Worm (Caenorhabditis elegans) whole organism, L1 larva: ENCODE results near the gene F11A10.5.
A peak's percentile ranks its signal among the peaks of the same experiment; 100 is the strongest.

Experiments used
- C16A3.4 ChIP-seq: fragments of 150-350 bp; optimal IDR thresholded peaks from 2 replicates; lab custom pipeline; 2014; ENCODE audit warnings: missing biosample characterization, missing genetic modification characterization
- C34B4.2 ChIP-seq: sonication (generic microtip); optimal IDR thresholded peaks from 2 replicates; lab custom pipeline; 2017; ENCODE audit warnings: mild to moderate bottlenecking, missing genetic modification characterization, missing compliant biosample characterization
- alr-1 ChIP-seq: fragments of 200-800 bp; sonication (Bioruptor generic); optimal IDR thresholded peaks from 2 replicates; lab custom pipeline; 2018; ENCODE audit warnings: borderline replicate concordance, mild to moderate bottlenecking, missing genetic modification characterization, missing compliant biosample characterization
- aly-2 ChIP-seq: fragments of 150-350 bp; optimal IDR thresholded peaks from 2 replicates; lab custom pipeline; 2014; ENCODE audit warnings: missing biosample characterization, missing genetic modification characterization
- ama-1 ChIP-seq: fragments of 150-350 bp; optimal IDR thresholded peaks from 2 replicates; lab custom pipeline; 2014
- blmp-1 ChIP-seq: fragments of 150-350 bp; optimal IDR thresholded peaks from 2 replicates; lab custom pipeline; 2014; ENCODE audit warnings: missing biosample characterization, missing genetic modification characterization
- ceh-8 ChIP-seq: fragments of 200-800 bp; sonication (Bioruptor generic); optimal IDR thresholded peaks from 2 replicates; lab custom pipeline; 2018; ENCODE audit warnings: mild to moderate bottlenecking, missing genetic modification characterization, moderate library complexity, missing compliant biosample characterization
- ceh-82 ChIP-seq, 3 experiments: fragments of 150-350 bp in 1 of 3; sonication (generic microtip) in 2 of 3; optimal IDR thresholded peaks; 2 replicates each; lab custom pipeline; 2014 to 2017; ENCODE audit warnings: missing biosample characterization in 3 of 3, missing genetic modification characterization in 3 of 3
- ceh-90 ChIP-seq: sonication (generic microtip); optimal IDR thresholded peaks from 2 replicates; lab custom pipeline; 2016; ENCODE audit warnings: missing genetic modification characterization, missing compliant biosample characterization
- dpl-1 ChIP-seq, 3 experiments: fragments of 150-350 bp in 2 of 3; sonication (generic microtip) in 1 of 3; optimal IDR thresholded peaks; 2 replicates each; lab custom pipeline; 2014 to 2017; ENCODE audit warnings: missing biosample characterization in 3 of 3, missing genetic modification characterization in 3 of 3, missing genetic modification reagents in 3 of 3
- dsc-1 ChIP-seq: sonication (generic microtip); optimal IDR thresholded peaks from 2 replicates; lab custom pipeline; 2016; ENCODE audit warnings: mild to moderate bottlenecking, missing genetic modification characterization, missing compliant biosample characterization
- efl-1 ChIP-seq, 4 experiments: fragments of 150-350 bp; optimal IDR thresholded peaks in 3 of 4; peaks in 1 of 4; 1 replicate in 1 of 4; 2 replicates in 3 of 4; lab custom pipeline; 2014; ENCODE audit warnings: missing biosample characterization in 2 of 4, missing genetic modification characterization in 2 of 4, missing genetic modification reagents in 2 of 4
- egl-13 ChIP-seq: sonication (generic microtip); optimal IDR thresholded peaks from 2 replicates; lab custom pipeline; 2016; ENCODE audit warnings: missing genotype, missing genetic modification reagents, missing genetic modification characterization, missing compliant biosample characterization
- elt-2 ChIP-seq: sonication (generic microtip); optimal IDR thresholded peaks from 2 replicates; lab custom pipeline; 2016; ENCODE audit warnings: missing genetic modification characterization, mild to moderate bottlenecking, inconsistent platforms, missing compliant biosample characterization, missing genetic modification reagents
- elt-3 ChIP-seq, 6 experiments: fragments of 150-350 bp in 1 of 6; sonication (generic microtip); optimal IDR thresholded peaks; 2 replicates each; lab custom pipeline; 2017 to 2018; ENCODE audit warnings: missing biosample characterization in 6 of 6, missing genetic modification characterization in 6 of 6, inconsistent platforms in 1 of 6
- fos-1 ChIP-seq: fragments of 150-350 bp; optimal IDR thresholded peaks from 2 replicates; lab custom pipeline; 2014; ENCODE audit warnings: missing biosample characterization, missing genetic modification characterization
- hlh-17 ChIP-seq: fragments of 200-800 bp; sonication (Bioruptor generic); optimal IDR thresholded peaks from 2 replicates; lab custom pipeline; 2018; ENCODE audit warnings: missing genetic modification characterization, mild to moderate bottlenecking, missing compliant biosample characterization, moderate library complexity, borderline replicate concordance
- hlh-4 ChIP-seq: sonication (generic microtip); optimal IDR thresholded peaks from 2 replicates; lab custom pipeline; 2016; ENCODE audit warnings: mild to moderate bottlenecking, missing genetic modification characterization, missing compliant biosample characterization
- irx-1 ChIP-seq: sonication (generic microtip); optimal IDR thresholded peaks from 2 replicates; lab custom pipeline; 2016; ENCODE audit warnings: missing genetic modification characterization, missing compliant biosample characterization
- isw-1 ChIP-seq: fragments of 200-800 bp; sonication (Bioruptor generic); IDR thresholded peaks from 2 replicates; pipeline ENCODE4 v1.3.6; 2022; ENCODE audit warnings: missing genetic modification characterization, missing compliant biosample characterization
- jun-1 ChIP-seq: fragments of 150-350 bp; optimal IDR thresholded peaks from 2 replicates; lab custom pipeline; 2014; ENCODE audit warnings: missing biosample characterization, missing genetic modification reagents, missing genetic modification characterization
- lin-13 ChIP-seq: fragments of 150-350 bp; optimal IDR thresholded peaks from 2 replicates; lab custom pipeline; 2014; ENCODE audit warnings: missing biosample characterization, missing genetic modification reagents, missing genetic modification characterization
- lin-14 ChIP-seq: fragments of 200-800 bp; sonication (Bioruptor generic); optimal IDR thresholded peaks from 2 replicates; lab custom pipeline; 2018; ENCODE audit warnings: mild to moderate bottlenecking, missing genetic modification characterization, moderate library complexity, missing compliant biosample characterization
- lin-15B ChIP-seq: fragments of 150-350 bp; sonication (generic microtip); optimal IDR thresholded peaks from 3 replicates; lab custom pipeline; 2014; ENCODE audit warnings: missing biosample characterization, missing genetic modification characterization
- lin-35 ChIP-seq, 2 experiments: fragments of 150-350 bp; optimal IDR thresholded peaks; 2 replicates each; lab custom pipeline; 2014; ENCODE audit warnings: missing biosample characterization in 2 of 2, missing genetic modification characterization in 2 of 2, missing genetic modification reagents in 2 of 2
- lin-39 ChIP-seq: fragments of 150-350 bp; optimal IDR thresholded peaks from 2 replicates; lab custom pipeline; 2014; ENCODE audit warnings: missing biosample characterization, missing genetic modification reagents, missing genetic modification characterization
- lir-3 ChIP-seq: sonication (generic microtip); optimal IDR thresholded peaks from 2 replicates; lab custom pipeline; 2016; ENCODE audit warnings: mild to moderate bottlenecking, missing genetic modification characterization, moderate library complexity, missing compliant biosample characterization; ENCODE audit not compliant: poor library complexity
- lsy-2 ChIP-seq, 2 experiments: fragments of 150-350 bp; optimal IDR thresholded peaks; 2 replicates each; lab custom pipeline; 2014; ENCODE audit warnings: missing biosample characterization in 2 of 2, missing genetic modification characterization in 2 of 2
- mab-9 ChIP-seq: fragments of 200-800 bp; sonication (Bioruptor generic); IDR thresholded peaks from 2 replicates; pipeline ENCODE4 v1.3.6; 2022; ENCODE audit warnings: missing genetic modification reagents, missing genetic modification characterization, missing compliant biosample characterization
- mdl-1 ChIP-seq, 2 experiments: fragments of 150-350 bp; optimal IDR thresholded peaks; 2 replicates each; lab custom pipeline; 2014 to 2017; ENCODE audit warnings: missing biosample characterization in 2 of 2, missing genetic modification characterization in 2 of 2, inconsistent platforms in 1 of 2
- nhr-20 ChIP-seq: sonication (generic microtip); optimal IDR thresholded peaks from 2 replicates; lab custom pipeline; 2016; ENCODE audit warnings: mild to moderate bottlenecking, missing genetic modification characterization, missing compliant biosample characterization
- nhr-237 ChIP-seq: fragments of 150-350 bp; optimal IDR thresholded peaks from 2 replicates; lab custom pipeline; 2014; ENCODE audit warnings: missing biosample characterization, missing genetic modification characterization
- nhr-47 ChIP-seq: sonication (generic microtip); optimal IDR thresholded peaks from 2 replicates; lab custom pipeline; 2016; ENCODE audit warnings: mild to moderate bottlenecking, missing genetic modification characterization, moderate library complexity, missing compliant biosample characterization
- nhr-76 ChIP-seq: sonication (generic microtip); optimal IDR thresholded peaks from 2 replicates; lab custom pipeline; 2017; ENCODE audit warnings: missing biosample characterization, missing genetic modification characterization
- nhr-77 ChIP-seq: fragments of 150-350 bp; optimal IDR thresholded peaks from 2 replicates; lab custom pipeline; 2014; ENCODE audit warnings: missing biosample characterization, missing genetic modification characterization
- nhr-84 ChIP-seq: sonication (generic microtip); optimal IDR thresholded peaks from 2 replicates; lab custom pipeline; 2017; ENCODE audit warnings: missing biosample characterization, missing genetic modification characterization
- nhr-90 ChIP-seq: sonication (generic microtip); optimal IDR thresholded peaks from 2 replicates; lab custom pipeline; 2016; ENCODE audit warnings: mild to moderate bottlenecking, missing genetic modification characterization, missing compliant biosample characterization; ENCODE audit not compliant: poor library complexity
- pag-3 ChIP-seq: sonication (generic microtip); optimal IDR thresholded peaks from 2 replicates; lab custom pipeline; 2017; ENCODE audit warnings: missing genetic modification characterization, mild to moderate bottlenecking, missing compliant biosample characterization, antibody characterized with exemption, borderline replicate concordance; ENCODE audit not compliant: insufficient read depth
- pqm-1 ChIP-seq: sonication (generic microtip); optimal IDR thresholded peaks from 3 replicates; lab custom pipeline; 2017; ENCODE audit warnings: missing biosample characterization, missing genetic modification characterization
- skn-1 ChIP-seq: fragments of 150-350 bp; optimal IDR thresholded peaks from 2 replicates; lab custom pipeline; 2014; ENCODE audit warnings: missing biosample characterization, missing genetic modification characterization
- snpc-4 ChIP-seq: fragments of 150-350 bp; optimal IDR thresholded peaks from 2 replicates; lab custom pipeline; 2014; ENCODE audit warnings: missing biosample characterization, missing genetic modification characterization
- snu-23 ChIP-seq: sonication (generic microtip); optimal IDR thresholded peaks from 2 replicates; lab custom pipeline; 2016; ENCODE audit warnings: missing genetic modification characterization, missing compliant biosample characterization
- sptf-1 ChIP-seq: fragments of 150-350 bp; optimal IDR thresholded peaks from 2 replicates; lab custom pipeline; 2014; ENCODE audit warnings: missing biosample characterization, missing genetic modification characterization
- sup-37 ChIP-seq: fragments of 200-800 bp; sonication (Bioruptor generic); optimal IDR thresholded peaks from 2 replicates; lab custom pipeline; 2018; ENCODE audit warnings: mild to moderate bottlenecking, missing genetic modification characterization, missing compliant biosample characterization
- tbx-2 ChIP-seq: sonication (generic microtip); optimal IDR thresholded peaks from 2 replicates; lab custom pipeline; 2016; ENCODE audit warnings: missing genetic modification characterization, missing compliant biosample characterization
- unc-130 ChIP-seq: fragments of 150-350 bp; optimal IDR thresholded peaks from 2 replicates; lab custom pipeline; 2017; ENCODE audit warnings: missing biosample characterization, missing genetic modification characterization, inconsistent platforms
- unc-86 ChIP-seq: sonication (generic microtip); optimal IDR thresholded peaks from 2 replicates; lab custom pipeline; 2016; ENCODE audit warnings: missing genetic modification characterization, missing compliant biosample characterization
- xbp-1 ChIP-seq: sonication (generic microtip); optimal IDR thresholded peaks from 2 replicates; lab custom pipeline; 2016; ENCODE audit warnings: missing genetic modification characterization, missing compliant biosample characterization
- zip-4 ChIP-seq: fragments of 200-800 bp; sonication (Bioruptor generic); optimal IDR thresholded peaks from 2 replicates; lab custom pipeline; 2018; ENCODE audit warnings: mild to moderate bottlenecking, missing genetic modification characterization, moderate library complexity, missing compliant biosample characterization

F11A10.5 gene

ce11 chrIV:12086498-12086897 lies 7.4 kb upstream of the F11A10.5 start (continued):
- TF ChIP-seq jun-1 (no peak), sup-37 (no peak), lin-39 (tag; lab: Kevin White, UChicago) (no peak), blmp-1 (tag; lab: Kevin White, UChicago) (no peak), nhr-47 (peak; percentile 78), lin-14 (GFP tag; lab: Kevin White, UChicago) (peak; percentile 63), alr-1 (tag; lab: Kevin White, UChicago) (no peak), dsc-1 (tag; lab: Kevin White, UChicago) (peak; percentile 65), unc-130 (tag; lab: Kevin White, UChicago) (peak; percentile 42), nhr-237 (no peak), fos-1 (tag; lab: Kevin White, UChicago) (no peak), isw-1 (GFP tag; lab: Robert Waterston, UW) (no peak), sptf-1 (no peak), ceh-8 (GFP tag; lab: Kevin White, UChicago) (peak; percentile 36), tbx-2 (tag; lab: Kevin White, UChicago) (peak; percentile 55), nhr-77 (tag; lab: Kevin White, UChicago) (peak; percentile 71), nhr-90 (tag; lab: Kevin White, UChicago) (peak; percentile 85), unc-86 (tag; lab: Kevin White, UChicago) (peak; percentile 28), elt-2 (tag; lab: Kevin White, UChicago) (peak; percentile 13), mab-9 (GFP tag; lab: Robert Waterston, UW) (no peak), mdl-1 (tag; optimal IDR thresholded peaks at IDR 0.05; lab: Kevin White, UChicago) (peak in 1 of 2 experiments; percentile 65), ceh-90 (no peak), C34B4.2 (tag; lab: Kevin White, UChicago) (no peak), egl-13 (tag; lab: Kevin White, UChicago) (no peak), irx-1 (tag; lab: Kevin White, UChicago) (peak; percentile 34), nhr-84 (tag; lab: Kevin White, UChicago) (no peak), lin-15B (peak; percentile 32), ama-1 (lab: Kevin White, UChicago) (no peak), snpc-4 (tag; lab: Kevin White, UChicago) (no peak), lin-13 (GFP tag; lab: Kevin White, UChicago) (peak; percentile 60), skn-1 (tag; lab: Kevin White, UChicago) (peak; percentile 52), hlh-4 (tag; lab: Kevin White, UChicago) (no peak)

ce11 chrIV:12088898-12089297 lies 5.0 kb upstream of the F11A10.5 start:
- TF ChIP-seq ceh-82 (tag; optimal IDR thresholded peaks at IDR 0.05; lab: Kevin White, UChicago), result peak in 1 of 3 experiments; percentile 36
- TF ChIP-seq elt-3 (tag; optimal IDR thresholded peaks at IDR 0.05; lab: Kevin White, UChicago), result no peak
- TF ChIP-seq zip-4 (GFP tag; lab: Kevin White, UChicago), result no peak
- no peak for TF ChIP-seq lin-14 (GFP tag; lab: Kevin White, UChicago)
- no peak for TF ChIP-seq unc-130 (tag; lab: Kevin White, UChicago)
- TF ChIP-seq sup-37, result no peak
- peak in 1 of 3 experiments; percentile 55 for TF ChIP-seq dpl-1 (GFP tag; optimal IDR thresholded peaks at IDR 0.05; lab: Kevin White, UChicago)
- peak; percentile 21 for TF ChIP-seq nhr-47
- TF ChIP-seq nhr-20 (tag; lab: Kevin White, UChicago), result peak; percentile 16
- peak; percentile 43 to 61 for TF ChIP-seq efl-1 (optimal IDR thresholded peaks at IDR 0.05; lab: Kevin White, UChicago)
- peak; percentile 42 to 84 for TF ChIP-seq efl-1 (GFP tag; optimal IDR thresholded peaks at IDR 0.05 in 1 of 2; lab: Kevin White, UChicago)
- TF ChIP-seq pqm-1 (tag; lab: Kevin White, UChicago), result no peak
- TF ChIP-seq hlh-17 (GFP tag; lab: Kevin White, UChicago), result no peak
- no peak for TF ChIP-seq xbp-1 (tag; lab: Kevin White, UChicago)
- no peak for TF ChIP-seq sptf-1
- peak; percentile 27 for TF ChIP-seq C16A3.4
- TF ChIP-seq lin-35 (GFP tag; optimal IDR thresholded peaks at IDR 0.05; lab: Kevin White, UChicago), result peak; percentile 49 to 70
- TF ChIP-seq alr-1 (tag; lab: Kevin White, UChicago), result no peak
- no peak for TF ChIP-seq skn-1 (tag; lab: Kevin White, UChicago)
- TF ChIP-seq nhr-76 (tag; lab: Kevin White, UChicago), result no peak
- peak; percentile 43 for TF ChIP-seq aly-2
- peak; percentile 7 for TF ChIP-seq fos-1 (tag; lab: Kevin White, UChicago)
- no peak for TF ChIP-seq pag-3 (tag; lab: Kevin White, UChicago)
- TF ChIP-seq lir-3, result no peak
- peak; percentile 19 to 71 for TF ChIP-seq lsy-2 (tag; optimal IDR thresholded peaks at IDR 0.05; lab: Kevin White, UChicago)
- no peak for TF ChIP-seq jun-1
- peak; percentile 70 for TF ChIP-seq lin-15B
- TF ChIP-seq blmp-1 (tag; lab: Kevin White, UChicago), result peak; percentile 96
- TF ChIP-seq snu-23 (GFP tag; lab: Kevin White, UChicago), result peak; percentile 34
